Fruit fly (Drosophila melanogaster) whole organism, embryonic: Measurements from ENCODE around the gene CG7565.

Experiments
- Atf6 ChIP-seq: fragments of 200-800 bp; sonication (Bioruptor generic); IDR thresholded peaks from 2 replicates; pipeline ENCODE4 v1.3.6; 2022; ENCODE audit warnings: missing biosample characterization, missing genetic modification characterization
- B-H1 ChIP-seq: fragments of 200-800 bp; sonication (Bioruptor generic); IDR thresholded peaks from 3 replicates; pipeline ENCODE4 v1.3.6; 2022; ENCODE audit warnings: missing biosample characterization, missing genetic modification characterization
- BtbVII ChIP-seq: fragments of 200-800 bp; sonication (Bioruptor generic); optimal IDR thresholded peaks from 3 replicates; lab custom pipeline; 2017; ENCODE audit warnings: missing biosample characterization, mild to moderate bottlenecking, missing genetic modification characterization
- CG10431 ChIP-seq: fragments of 200-800 bp; sonication (Bioruptor generic); optimal IDR thresholded peaks from 3 replicates; lab custom pipeline; 2018; ENCODE audit warnings: missing biosample characterization, mild to moderate bottlenecking, missing genetic modification characterization
- CG10462 ChIP-seq: fragments of 200-800 bp; sonication (Bioruptor generic); optimal IDR thresholded peaks from 2 replicates; lab custom pipeline; 2016; ENCODE audit warnings: missing biosample characterization, missing genetic modification characterization
- CG12155 ChIP-seq: fragments of 200-800 bp; sonication (Bioruptor generic); optimal IDR thresholded peaks from 3 replicates; lab custom pipeline; 2016; ENCODE audit warnings: missing biosample characterization, missing genetic modification characterization
- CG13296 ChIP-seq: fragments of 200-800 bp; sonication (Bioruptor generic); optimal IDR thresholded peaks from 3 replicates; lab custom pipeline; 2018; ENCODE audit warnings: missing biosample characterization, mild to moderate bottlenecking, missing genetic modification characterization
- CG13424 ChIP-seq: fragments of 200-800 bp; sonication (Bioruptor generic); optimal IDR thresholded peaks from 2 replicates; lab custom pipeline; 2019; ENCODE audit warnings: missing biosample characterization, mild to moderate bottlenecking, missing genetic modification characterization, moderate library complexity
- CG14050 ChIP-seq: fragments of 200-800 bp; sonication (Bioruptor generic); IDR thresholded peaks from 3 replicates; pipeline ENCODE4 v1.3.6; 2022; ENCODE audit warnings: missing biosample characterization, missing genetic modification characterization
- CG15011 ChIP-seq: fragments of 200-800 bp; sonication (Bioruptor generic); optimal IDR thresholded peaks from 3 replicates; lab custom pipeline; 2018; ENCODE audit warnings: missing biosample characterization, mild to moderate bottlenecking, missing genetic modification characterization
- CG1529 ChIP-seq: fragments of 200-800 bp; sonication (Bioruptor generic); optimal IDR thresholded peaks from 3 replicates; lab custom pipeline; 2018; ENCODE audit warnings: missing biosample characterization, missing genetic modification characterization
- CG15696 ChIP-seq: fragments of 200-800 bp; sonication (Bioruptor generic); optimal IDR thresholded peaks from 2 replicates; lab custom pipeline; 2019; ENCODE audit warnings: missing biosample characterization, mild to moderate bottlenecking, missing genetic modification characterization, moderate library complexity
- CG16863 ChIP-seq: fragments of 200-800 bp; sonication (Bioruptor generic); optimal IDR thresholded peaks from 3 replicates; lab custom pipeline; 2016; ENCODE audit warnings: missing biosample characterization, missing genetic modification characterization
- CG18619 ChIP-seq: fragments of 200-800 bp; sonication (Bioruptor generic); optimal IDR thresholded peaks from 3 replicates; lab custom pipeline; 2017; ENCODE audit warnings: missing biosample characterization, mild to moderate bottlenecking, missing genetic modification characterization
- CG2199 ChIP-seq: fragments of 200-800 bp; sonication (Bioruptor generic); IDR thresholded peaks from 3 replicates; pipeline ENCODE4 v1.3.6; 2022; ENCODE audit warnings: missing biosample characterization, missing genetic modification characterization
- CG2202 ChIP-seq: fragments of 200-800 bp; sonication (Bioruptor generic); optimal IDR thresholded peaks from 2 replicates; lab custom pipeline; 2018; ENCODE audit warnings: missing biosample characterization, mild to moderate bottlenecking, missing genetic modification characterization
- CG3726 ChIP-seq: fragments of 200-800 bp; sonication (Bioruptor generic); IDR thresholded peaks from 3 replicates; pipeline ENCODE4, ENCODE4 v1.3.6; 2022; ENCODE audit warnings: missing biosample characterization, missing genetic modification characterization
- CG7556 ChIP-seq: fragments of 200-800 bp; sonication (Bioruptor generic); optimal IDR thresholded peaks from 2 replicates; lab custom pipeline; 2017; ENCODE audit warnings: missing biosample characterization, mild to moderate bottlenecking, missing genetic modification characterization
- CG8089 ChIP-seq: fragments of 200-800 bp; sonication (Bioruptor generic); optimal IDR thresholded peaks from 3 replicates; lab custom pipeline; 2016; ENCODE audit warnings: missing biosample characterization, missing genetic modification characterization
- CrebB ChIP-seq: fragments of 200-800 bp; sonication (Bioruptor generic); optimal IDR thresholded peaks from 3 replicates; lab custom pipeline; 2018; ENCODE audit warnings: missing biosample characterization, mild to moderate bottlenecking, missing genetic modification characterization
- D19A ChIP-seq: fragments of 200-800 bp; optimal IDR thresholded peaks from 3 replicates; lab custom pipeline; 2019; ENCODE audit warnings: missing biosample characterization, mild to moderate bottlenecking, missing genetic modification characterization, moderate library complexity
- Dref ChIP-seq: fragments of 200-800 bp; sonication (Bioruptor generic); IDR thresholded peaks from 2 replicates; pipeline ENCODE4 v1.3.6; 2022; ENCODE audit warnings: missing biosample characterization, missing genetic modification characterization
- Gug ChIP-seq: fragments of 200-800 bp; sonication (Bioruptor generic); IDR thresholded peaks from 4 replicates; pipeline ENCODE4 v1.3.6; 2022; ENCODE audit warnings: missing biosample characterization, missing genetic modification characterization
- H2.0 ChIP-seq: fragments of 200-800 bp; sonication (Bioruptor generic); IDR thresholded peaks from 2 replicates; pipeline ENCODE4 v1.3.6; 2022; ENCODE audit warnings: missing biosample characterization, missing genetic modification characterization
- Med ChIP-seq: fragments of 200-800 bp; sonication (Bioruptor generic); peaks from one replicate; lab custom pipeline; 2016; ENCODE audit warnings: missing biosample characterization, missing genetic modification characterization, mild to moderate bottlenecking, inconsistent platforms, moderate library complexity
- NC2α ChIP-seq: fragments of 200-800 bp; sonication (Bioruptor generic); optimal IDR thresholded peaks from 2 replicates; lab custom pipeline; 2016; ENCODE audit warnings: missing biosample characterization, missing genetic modification characterization
- PHDP ChIP-seq: fragments of 200-800 bp; sonication (Bioruptor generic); optimal IDR thresholded peaks from 3 replicates; lab custom pipeline; 2018; ENCODE audit warnings: missing biosample characterization, mild to moderate bottlenecking, missing genetic modification characterization, moderate library complexity
- Scr ChIP-seq: fragments of 200-800 bp; sonication (Bioruptor generic); IDR thresholded peaks from 2 replicates; pipeline ENCODE4 v1.3.6; 2022; ENCODE audit warnings: missing biosample characterization, missing genetic modification characterization; ENCODE audit not compliant: partially characterized antibody
- Sry-δ ChIP-seq: fragments of 200-800 bp; sonication (Bioruptor generic); optimal IDR thresholded peaks from 2 replicates; lab custom pipeline; 2016; ENCODE audit warnings: missing biosample characterization, missing genetic modification characterization
- Vsx1 ChIP-seq: fragments of 200-800 bp; sonication (Bioruptor generic); optimal IDR thresholded peaks from 2 replicates; lab custom pipeline; 2017; ENCODE audit warnings: missing biosample characterization, mild to moderate bottlenecking, missing genetic modification characterization, missing genetic modification reagents
- ash1 ChIP-seq: fragments of 200-800 bp; sonication (Bioruptor generic); optimal IDR thresholded peaks from 2 replicates; lab custom pipeline; 2018; ENCODE audit warnings: missing biosample characterization, mild to moderate bottlenecking, missing genetic modification characterization
- caup ChIP-seq: fragments of 200-800 bp; sonication (Bioruptor generic); optimal IDR thresholded peaks from 3 replicates; lab custom pipeline; 2017; ENCODE audit warnings: missing biosample characterization, mild to moderate bottlenecking, missing genetic modification characterization, moderate library complexity; ENCODE audit not compliant: severe bottlenecking
- crc ChIP-seq: fragments of 200-800 bp; sonication (Bioruptor generic); optimal IDR thresholded peaks from 2 replicates; lab custom pipeline; 2016; ENCODE audit warnings: missing biosample characterization, missing genetic modification characterization
- ewg ChIP-seq: fragments of 200-800 bp; sonication (Bioruptor generic); optimal IDR thresholded peaks from 3 replicates; lab custom pipeline; 2017; ENCODE audit warnings: mild to moderate bottlenecking, missing biosample characterization, missing genetic modification reagents, missing genetic modification characterization
- eyg ChIP-seq: fragments of 200-800 bp; sonication (Bioruptor generic); optimal IDR thresholded peaks from 3 replicates; lab custom pipeline; 2016; ENCODE audit warnings: missing biosample characterization, missing genetic modification characterization
- fd3F ChIP-seq: fragments of 200-800 bp; sonication (Bioruptor generic); optimal IDR thresholded peaks from 2 replicates; lab custom pipeline; 2018; ENCODE audit warnings: missing biosample characterization, mild to moderate bottlenecking, missing genetic modification characterization, moderate library complexity
- hth ChIP-seq: fragments of >200 bp; optimal IDR thresholded peaks from 2 replicates; lab custom pipeline; 2017; ENCODE audit warnings: inconsistent platforms
- insv ChIP-seq, 2 experiments: fragments of 200-800 bp; sonication (Bioruptor generic); optimal IDR thresholded peaks; 3 replicates each; lab custom pipeline; 2016 to 2018; ENCODE audit warnings: missing biosample characterization in 2 of 2, missing genetic modification characterization in 2 of 2
- jumu ChIP-seq: fragments of 200-800 bp; sonication (Bioruptor generic); optimal IDR thresholded peaks from 3 replicates; lab custom pipeline; 2016; ENCODE audit warnings: missing biosample characterization, missing genetic modification characterization
- kni ChIP-seq: fragments of 200-800 bp; sonication (Bioruptor generic); optimal IDR thresholded peaks from 3 replicates; lab custom pipeline; 2017; ENCODE audit warnings: mild to moderate bottlenecking, missing biosample characterization, missing genetic modification reagents, missing genetic modification characterization
- lilli ChIP-seq: fragments of 200-800 bp; sonication (Bioruptor generic); optimal IDR thresholded peaks from 3 replicates; lab custom pipeline; 2016; ENCODE audit warnings: missing biosample characterization, missing genetic modification characterization
- oc ChIP-seq: fragments of 200-800 bp; sonication (Bioruptor generic); optimal IDR thresholded peaks from 2 replicates; lab custom pipeline; 2018; ENCODE audit warnings: missing biosample characterization, mild to moderate bottlenecking, missing genetic modification characterization, moderate library complexity
- odd ChIP-seq: fragments of 200-800 bp; sonication (Bioruptor generic); optimal IDR thresholded peaks from 2 replicates; lab custom pipeline; 2017; ENCODE audit warnings: missing biosample characterization, mild to moderate bottlenecking, missing genetic modification characterization
- pan ChIP-seq, 4 experiments: fragments of >200 bp in 3 of 4; fragments of 200-800 bp in 1 of 4; sonication (Bioruptor generic) in 1 of 4; optimal IDR thresholded peaks in 3 of 4; IDR thresholded peaks in 1 of 4; 2 replicates each; pipeline versions ENCODE4 v1.3.6 to Lab custom; 2017 to 2022; ENCODE audit warnings: missing biosample characterization in 2 of 4, missing genetic modification characterization in 2 of 4, mixed read lengths in 1 of 4
- pnt ChIP-seq: fragments of 200-800 bp; sonication (Bioruptor generic); optimal IDR thresholded peaks from 3 replicates; lab custom pipeline; 2016; ENCODE audit warnings: missing biosample characterization, missing genetic modification characterization
- ro ChIP-seq: fragments of 200-800 bp; sonication (Bioruptor generic); IDR thresholded peaks from 2 replicates; pipeline ENCODE4 v1.3.6; 2022; ENCODE audit warnings: missing biosample characterization, missing genetic modification characterization
- vfl ChIP-seq: fragments of 200-800 bp; sonication (Bioruptor generic); optimal IDR thresholded peaks from 2 replicates; lab custom pipeline; 2016; ENCODE audit warnings: missing biosample characterization, missing genetic modification characterization
- wek ChIP-seq: fragments of 200-800 bp; sonication (Bioruptor generic); optimal IDR thresholded peaks from 3 replicates; lab custom pipeline; 2018; ENCODE audit warnings: missing biosample characterization, mild to moderate bottlenecking, missing genetic modification characterization, moderate library complexity
- yki ChIP-seq: fragments of >200 bp; optimal IDR thresholded peaks from 3 replicates; lab custom pipeline; 2018
- zfh2 ChIP-seq: fragments of 200-800 bp; sonication (Bioruptor generic); optimal IDR thresholded peaks from 2 replicates; lab custom pipeline; 2016; ENCODE audit warnings: missing biosample characterization, missing genetic modification characterization

CG7565 gene

DNA sequence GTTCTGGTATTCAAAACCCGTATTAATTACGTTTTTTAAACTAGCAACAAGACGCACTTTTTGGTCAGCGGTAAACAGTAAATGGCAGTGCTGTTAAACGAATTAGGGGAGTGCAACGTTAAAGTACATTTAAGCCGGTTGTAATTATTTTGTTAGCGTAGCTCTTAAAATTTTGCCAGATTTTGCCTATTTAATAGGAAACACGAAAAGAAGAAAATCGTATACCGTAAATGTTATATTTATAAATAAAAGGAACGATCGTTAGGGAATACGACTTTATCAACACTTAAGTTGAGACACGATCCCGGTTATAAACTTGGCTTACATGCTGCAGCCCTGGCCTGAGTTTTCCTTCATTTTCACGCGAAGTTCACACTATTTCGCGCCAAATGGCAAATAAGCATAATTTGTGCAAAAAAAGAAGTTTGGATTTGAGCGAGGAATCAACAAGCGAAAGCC is 45.9 kb upstream of the CG7565 start, which contains the start of the genes Setx and mus301 (continued):
- peak; percentile 29 for TF ChIP-seq CG10431 (GFP tag; lab: Kevin White, UChicago)
- TF ChIP-seq vfl (GFP tag; lab: Kevin White, UChicago): peak; percentile 90
- 0 out of 3 replicates have a peak, but pooled peaks have one; percentile 20 for TF ChIP-seq CG2199 (GFP tag; lab: Robert Waterston, UW)
- peak; percentile 82 for TF ChIP-seq jumu (GFP tag; lab: Kevin White, UChicago)
- TF ChIP-seq CG10462 (GFP tag; lab: Kevin White, UChicago): peak; percentile 69
- peak; percentile 94 for TF ChIP-seq zfh2 (GFP tag; lab: Kevin White, UChicago)
- peak; percentile 60 for TF ChIP-seq CG13296 (GFP tag; lab: Kevin White, UChicago)
- TF ChIP-seq pan (optimal IDR thresholded peaks at IDR 0.05; lab: Kevin White, UChicago): no peak
- TF ChIP-seq pan (GFP tag; optimal IDR thresholded peaks at IDR 0.05 in 1 of 2, IDR thresholded peaks at IDR 0.05 in 1 of 2): peak in 1 of 2 experiments; percentile 61
- peak; percentile 61 for TF ChIP-seq Sry-δ (GFP tag; lab: Kevin White, UChicago)
- TF ChIP-seq CG7556: peak; percentile 75
- TF ChIP-seq CG13424 (tag; lab: Kevin White, UChicago): peak; percentile 79
- no peak for TF ChIP-seq wek (GFP tag; lab: Kevin White, UChicago)
- peak; percentile 62 for TF ChIP-seq H2.0 (GFP tag; lab: Robert Waterston, UW)
- peak; percentile 97 for TF ChIP-seq Med (GFP tag; lab: Kevin White, UChicago)
- TF ChIP-seq CG8089 (GFP tag; lab: Kevin White, UChicago): peak; percentile 75
- peak; percentile 49 for TF ChIP-seq CG2202 (tag; lab: Kevin White, UChicago)
- TF ChIP-seq NC2α: peak; percentile 30
- TF ChIP-seq hth (lab: Kevin White, UChicago): no peak
- TF ChIP-seq B-H1: peak; percentile 58; the same call in 2 of the 3 replicates
- no peak for TF ChIP-seq ash1
- TF ChIP-seq ro (GFP tag; lab: Robert Waterston, UW): 0 out of 2 replicates have a peak, but pooled peaks have one; percentile 40
- TF ChIP-seq CG15696: peak; percentile 73
- no peak for TF ChIP-seq CG3726 (GFP tag; lab: Robert Waterston, UW)
- TF ChIP-seq PHDP (tag; lab: Kevin White, UChicago): no peak
- TF ChIP-seq CG1529 (GFP tag; lab: Kevin White, UChicago): peak; percentile 21
- no peak for TF ChIP-seq oc
- TF ChIP-seq BtbVII: no peak
- TF ChIP-seq yki (lab: Kevin White, UChicago): no peak
- 0 out of 3 replicates have a peak, but pooled peaks have one; percentile 10 for TF ChIP-seq CG14050
- TF ChIP-seq CG15011 (GFP tag; lab: Kevin White, UChicago): no peak
- peak; percentile 48 for TF ChIP-seq Dref (GFP tag; lab: Robert Waterston, UW)
- TF ChIP-seq fd3F: peak; percentile 63
- no peak; the same call in 1 of the 2 replicates for TF ChIP-seq Scr (GFP tag; lab: Robert Waterston, UW)
- peak; percentile 92 for TF ChIP-seq lilli
- TF ChIP-seq Vsx1 (GFP tag; lab: Kevin White, UChicago): no peak
- TF ChIP-seq caup (GFP tag; lab: Kevin White, UChicago): peak; percentile 81
- peak in 1 of 2 experiments; percentile 51 for TF ChIP-seq insv (GFP tag; optimal IDR thresholded peaks at IDR 0.05; lab: Kevin White, UChicago)
- no peak for TF ChIP-seq D19A (tag; lab: Kevin White, UChicago)
- TF ChIP-seq CG16863 (GFP tag; lab: Kevin White, UChicago): peak; percentile 68
- TF ChIP-seq odd: no peak
- TF ChIP-seq eyg (GFP tag; lab: Kevin White, UChicago): no peak
- peak; percentile 66 for TF ChIP-seq ewg (GFP tag; lab: Kevin White, UChicago)
- peak; percentile 77 for TF ChIP-seq CG18619 (GFP tag; lab: Kevin White, UChicago)
- TF ChIP-seq CG12155 (GFP tag; lab: Kevin White, UChicago): peak; percentile 86
- TF ChIP-seq Gug (GFP tag; lab: Robert Waterston, UW): peak; percentile 67; the same call in 2 of the 4 replicates
- peak; percentile 47 for TF ChIP-seq crc (GFP tag; lab: Kevin White, UChicago)
- TF ChIP-seq CrebB: peak; percentile 10
- no peak for TF ChIP-seq kni (GFP tag; lab: Kevin White, UChicago)
- TF ChIP-seq pnt (GFP tag; lab: Kevin White, UChicago): peak; percentile 76
- TF ChIP-seq Atf6 (GFP tag; lab: Robert Waterston, UW): peak; percentile 68
